Fruit fly (Drosophila melanogaster): ENCODE data around the gene CG42537.

dm6 chr3R:6382733-6383465 is 5.3 kb downstream of the CG42537 start, which contains the start of gene gzl:
- peak; percentile 39 for TF ChIP-seq CG30020 (tag; optimal IDR thresholded peaks at IDR 0.05)
- no peak for TF ChIP-seq CG12219 (GFP tag; optimal IDR thresholded peaks at IDR 0.05)
- TF ChIP-seq chif (GFP tag; optimal IDR thresholded peaks at IDR 0.05) = no peak
- TF ChIP-seq crp (GFP tag; optimal IDR thresholded peaks at IDR 0.05) = no peak
- TF ChIP-seq Trl (optimal IDR thresholded peaks at IDR 0.05) = no peak
- TF ChIP-seq Trl (GFP tag; optimal IDR thresholded peaks at IDR 0.05) = no peak
- no peak for TF ChIP-seq CG15514 (GFP tag; optimal IDR thresholded peaks at IDR 0.05)
- TF ChIP-seq disco-r (GFP tag; optimal IDR thresholded peaks at IDR 0.05) = no peak
- TF ChIP-seq Nf-YB (GFP tag; optimal IDR thresholded peaks at IDR 0.05) = no peak

Data from whole organism, embryonic.